Fruit fly (Drosophila melanogaster) whole organism, embryonic: ENCODE results near the gene GstD8.

Experiments
- Abd-B ChIP-seq: fragments of 200-800 bp; sonication (Bioruptor generic); optimal IDR thresholded peaks from 2 replicates; lab custom pipeline; 2018; ENCODE audit warnings: missing biosample characterization, mild to moderate bottlenecking, missing genetic modification characterization, moderate library complexity
- Ada2b ChIP-seq: fragments of 200-800 bp; sonication (Bioruptor generic); IDR thresholded peaks from 2 replicates; pipeline ENCODE4 v1.3.6; 2022; ENCODE audit warnings: missing biosample characterization, missing genetic modification characterization
- Atf6 ChIP-seq: fragments of 200-800 bp; sonication (Bioruptor generic); IDR thresholded peaks from 2 replicates; pipeline ENCODE4 v1.3.6; 2022; ENCODE audit warnings: missing biosample characterization, missing genetic modification characterization
- CG11504 ChIP-seq: fragments of 200-800 bp; sonication (Bioruptor generic); optimal IDR thresholded peaks from 3 replicates; lab custom pipeline; 2019; ENCODE audit warnings: missing biosample characterization, mild to moderate bottlenecking, missing genetic modification characterization, moderate library complexity
- CG1233 ChIP-seq: fragments of 200-800 bp; sonication (Bioruptor generic); optimal IDR thresholded peaks from 4 replicates; lab custom pipeline; 2018; ENCODE audit warnings: missing biosample characterization, mild to moderate bottlenecking, missing genetic modification characterization
- CG12659 ChIP-seq: fragments of 200-800 bp; sonication (Bioruptor generic); optimal IDR thresholded peaks from 3 replicates; lab custom pipeline; 2017; ENCODE audit warnings: mild to moderate bottlenecking, missing biosample characterization, missing genetic modification reagents, missing genetic modification characterization
- CG13894 ChIP-seq: fragments of 200-800 bp; sonication (Bioruptor generic); optimal IDR thresholded peaks from 3 replicates; lab custom pipeline; 2018; ENCODE audit warnings: missing biosample characterization, mild to moderate bottlenecking, missing genetic modification characterization, moderate library complexity
- CG14050 ChIP-seq: fragments of 200-800 bp; sonication (Bioruptor generic); IDR thresholded peaks from 3 replicates; pipeline ENCODE4 v1.3.6; 2022; ENCODE audit warnings: missing biosample characterization, missing genetic modification characterization
- CG14710 ChIP-seq: fragments of 200-800 bp; sonication (Bioruptor generic); optimal IDR thresholded peaks from 3 replicates; lab custom pipeline; 2019; ENCODE audit warnings: missing biosample characterization, mild to moderate bottlenecking, missing genetic modification characterization, moderate library complexity
- CG17186 ChIP-seq: fragments of 200-800 bp; sonication (Bioruptor generic); optimal IDR thresholded peaks from 3 replicates; lab custom pipeline; 2017; ENCODE audit warnings: missing biosample characterization, missing genetic modification reagents, missing genetic modification characterization
- CG17568 ChIP-seq: fragments of 200-800 bp; sonication (Bioruptor generic); optimal IDR thresholded peaks from 2 replicates; lab custom pipeline; 2018; ENCODE audit warnings: missing biosample characterization, mild to moderate bottlenecking, missing genetic modification characterization, moderate library complexity
- CG17912 ChIP-seq: fragments of 200-800 bp; sonication (Bioruptor generic); optimal IDR thresholded peaks from 2 replicates; lab custom pipeline; 2018; ENCODE audit warnings: missing biosample characterization, mild to moderate bottlenecking, missing genetic modification characterization
- CG42726 ChIP-seq: fragments of 200-800 bp; sonication (Bioruptor generic); IDR thresholded peaks from 2 replicates; pipeline ENCODE4 v1.3.6; 2022; ENCODE audit warnings: missing biosample characterization, missing genetic modification characterization; ENCODE audit not compliant: partially characterized antibody
- CG4617 ChIP-seq: fragments of 200-800 bp; sonication (Bioruptor generic); optimal IDR thresholded peaks from 3 replicates; lab custom pipeline; 2016; ENCODE audit warnings: missing biosample characterization, missing genetic modification characterization, borderline replicate concordance
- CG6683 ChIP-seq: fragments of 200-800 bp; sonication (Bioruptor generic); optimal IDR thresholded peaks from 2 replicates; lab custom pipeline; 2017; ENCODE audit warnings: missing biosample characterization, mild to moderate bottlenecking, missing genetic modification characterization, missing genetic modification reagents
- CG8478 ChIP-seq: fragments of >200 bp; optimal IDR thresholded peaks from 2 replicates; lab custom pipeline; 2018
- CG9437 ChIP-seq: fragments of 200-800 bp; sonication (Bioruptor generic); optimal IDR thresholded peaks from 2 replicates; lab custom pipeline; 2018; ENCODE audit warnings: missing biosample characterization, mild to moderate bottlenecking, missing genetic modification characterization
- CHES-1-like ChIP-seq: fragments of 200-800 bp; sonication (Bioruptor generic); optimal IDR thresholded peaks from 2 replicates; lab custom pipeline; 2016; ENCODE audit warnings: missing biosample characterization, missing genetic modification characterization
- Drgx ChIP-seq: fragments of 200-800 bp; sonication (Bioruptor generic); IDR thresholded peaks from 2 replicates; pipeline ENCODE4 v1.3.6; 2022; ENCODE audit warnings: missing biosample characterization, missing genetic modification characterization
- Fer2 ChIP-seq: fragments of 200-800 bp; sonication (Bioruptor generic); optimal IDR thresholded peaks from 2 replicates; lab custom pipeline; 2018; ENCODE audit warnings: missing biosample characterization, mild to moderate bottlenecking, missing genetic modification characterization, moderate library complexity
- HLH3B ChIP-seq: fragments of 200-800 bp; sonication (Bioruptor generic); IDR thresholded peaks from 2 replicates; pipeline ENCODE4 v1.3.6; 2022; ENCODE audit warnings: missing biosample characterization, missing genetic modification characterization
- Hand ChIP-seq: fragments of 200-800 bp; sonication (Bioruptor generic); optimal IDR thresholded peaks from 2 replicates; lab custom pipeline; 2017; ENCODE audit warnings: mild to moderate bottlenecking, missing biosample characterization, missing genetic modification reagents, missing genetic modification characterization
- HmgD ChIP-seq: fragments of 200-800 bp; sonication (Bioruptor generic); optimal IDR thresholded peaks from 3 replicates; lab custom pipeline; 2016; ENCODE audit warnings: missing biosample characterization, missing genetic modification characterization
- Hr51 ChIP-seq, 2 experiments: fragments of 200-800 bp; sonication (Bioruptor generic); optimal IDR thresholded peaks; 2 replicates in 1 of 2; 3 replicates in 1 of 2; lab custom pipeline; 2016 to 2018; ENCODE audit warnings: missing biosample characterization in 2 of 2, missing genetic modification characterization in 2 of 2, mild to moderate bottlenecking in 1 of 2, moderate library complexity in 1 of 2
- Lhr ChIP-seq: fragments of 200-800 bp; sonication (Bioruptor generic); optimal IDR thresholded peaks from 3 replicates; lab custom pipeline; 2017; ENCODE audit warnings: mild to moderate bottlenecking, missing biosample characterization, missing genetic modification reagents, missing genetic modification characterization
- Max ChIP-seq: fragments of 200-800 bp; sonication (Bioruptor generic); optimal IDR thresholded peaks from 2 replicates; lab custom pipeline; 2016; ENCODE audit warnings: missing biosample characterization, mild to moderate bottlenecking, missing genetic modification characterization
- Med ChIP-seq: fragments of 200-800 bp; sonication (Bioruptor generic); peaks from one replicate; lab custom pipeline; 2016; ENCODE audit warnings: missing biosample characterization, missing genetic modification characterization, mild to moderate bottlenecking, inconsistent platforms, moderate library complexity
- Myb ChIP-seq: fragments of 200-800 bp; sonication (Bioruptor generic); optimal IDR thresholded peaks from 2 replicates; lab custom pipeline; 2016; ENCODE audit warnings: missing biosample characterization, missing genetic modification characterization
- Ravus ChIP-seq: fragments of 200-800 bp; sonication (Bioruptor generic); IDR thresholded peaks from 2 replicates; pipeline ENCODE4 v1.3.6; 2022; ENCODE audit warnings: missing biosample characterization, missing genetic modification characterization
- Vsx1 ChIP-seq: fragments of 200-800 bp; sonication (Bioruptor generic); optimal IDR thresholded peaks from 2 replicates; lab custom pipeline; 2017; ENCODE audit warnings: missing biosample characterization, mild to moderate bottlenecking, missing genetic modification characterization, missing genetic modification reagents
- bbx ChIP-seq: fragments of 200-800 bp; sonication (Bioruptor generic); IDR thresholded peaks from 2 replicates; pipeline ENCODE4 v1.3.6; 2022; ENCODE audit warnings: missing biosample characterization, missing genetic modification characterization; ENCODE audit not compliant: partially characterized antibody
- bowl ChIP-seq: fragments of 200-800 bp; sonication (Bioruptor generic); IDR thresholded peaks from 2 replicates; pipeline ENCODE4 v1.3.6; 2022; ENCODE audit warnings: missing biosample characterization, missing genetic modification characterization
- chif ChIP-seq, 2 experiments: fragments of 200-800 bp; sonication (Bioruptor generic); optimal IDR thresholded peaks; 3 replicates each; lab custom pipeline; 2016; ENCODE audit warnings: missing biosample characterization in 2 of 2, missing genetic modification characterization in 2 of 2
- dmrt11E ChIP-seq: fragments of 200-800 bp; sonication (Bioruptor generic); optimal IDR thresholded peaks from 3 replicates; lab custom pipeline; 2018; ENCODE audit warnings: missing biosample characterization, mild to moderate bottlenecking, missing genetic modification characterization, moderate library complexity
- dmrt99B ChIP-seq: fragments of 200-800 bp; sonication (Bioruptor generic); optimal IDR thresholded peaks from 2 replicates; lab custom pipeline; 2018; ENCODE audit warnings: missing biosample characterization, mild to moderate bottlenecking, missing genetic modification characterization, moderate library complexity
- eve ChIP-seq, 2 experiments: fragments of >200 bp; optimal IDR thresholded peaks; 2 replicates each; lab custom pipeline; 2017; ENCODE audit warnings: missing biosample characterization in 2 of 2, missing genetic modification characterization in 2 of 2
- fu2 ChIP-seq: fragments of 200-800 bp; sonication (Bioruptor generic); optimal IDR thresholded peaks from 2 replicates; lab custom pipeline; 2016; ENCODE audit warnings: missing biosample characterization, missing genetic modification characterization
- hb ChIP-seq: fragments of 200-800 bp; sonication (Bioruptor generic); IDR thresholded peaks from 3 replicates; pipeline ENCODE4 v1.3.6; 2022; ENCODE audit warnings: missing biosample characterization, missing genetic modification characterization; ENCODE audit not compliant: partially characterized antibody
- jing ChIP-seq: fragments of 200-800 bp; sonication (Bioruptor generic); optimal IDR thresholded peaks from 2 replicates; lab custom pipeline; 2018; ENCODE audit warnings: missing biosample characterization, mild to moderate bottlenecking, missing genetic modification characterization
- klu ChIP-seq: fragments of 200-800 bp; sonication (Bioruptor generic); IDR thresholded peaks from 2 replicates; pipeline ENCODE4 v1.3.6; 2022; ENCODE audit warnings: missing biosample characterization, missing genetic modification characterization
- lmd ChIP-seq: fragments of 200-800 bp; sonication (Bioruptor generic); IDR thresholded peaks from 2 replicates; pipeline ENCODE4 v1.3.6; 2022; ENCODE audit warnings: missing biosample characterization, missing genetic modification characterization
- pan ChIP-seq, 4 experiments: fragments of >200 bp in 3 of 4; fragments of 200-800 bp in 1 of 4; sonication (Bioruptor generic) in 1 of 4; optimal IDR thresholded peaks in 3 of 4; IDR thresholded peaks in 1 of 4; 2 replicates each; pipeline versions ENCODE4 v1.3.6 to Lab custom; 2017 to 2022; ENCODE audit warnings: missing biosample characterization in 2 of 4, missing genetic modification characterization in 2 of 4, mixed read lengths in 1 of 4
- psq ChIP-seq: fragments of 200-800 bp; sonication (Bioruptor generic); optimal IDR thresholded peaks from 2 replicates; lab custom pipeline; 2017; ENCODE audit warnings: missing biosample characterization, missing genetic modification characterization
- pum ChIP-seq: fragments of 200-800 bp; sonication (Bioruptor generic); optimal IDR thresholded peaks from 2 replicates; lab custom pipeline; 2016; ENCODE audit warnings: missing biosample characterization, missing genetic modification characterization
- ro ChIP-seq: fragments of 200-800 bp; sonication (Bioruptor generic); IDR thresholded peaks from 2 replicates; pipeline ENCODE4 v1.3.6; 2022; ENCODE audit warnings: missing biosample characterization, missing genetic modification characterization
- row ChIP-seq: fragments of 200-800 bp; sonication (Bioruptor generic); IDR thresholded peaks from 3 replicates; pipeline ENCODE4 v1.3.6; 2022; ENCODE audit warnings: missing biosample characterization, missing genetic modification characterization
- sd ChIP-seq: fragments of 200-800 bp; sonication (Bioruptor generic); optimal IDR thresholded peaks from 3 replicates; lab custom pipeline; 2018; ENCODE audit warnings: missing biosample characterization, mild to moderate bottlenecking, missing genetic modification characterization, moderate library complexity
- sens ChIP-seq: fragments of 200-800 bp; sonication (Bioruptor generic); peaks from one replicate; lab custom pipeline; 2016; ENCODE audit warnings: missing biosample characterization, missing genetic modification characterization
- sisA ChIP-seq: fragments of 200-800 bp; sonication (Bioruptor generic); IDR thresholded peaks from 2 replicates; pipeline ENCODE4 v1.3.6; 2022; ENCODE audit warnings: missing biosample characterization, missing genetic modification characterization
- sr ChIP-seq: fragments of 200-800 bp; sonication (Bioruptor generic); IDR thresholded peaks from 3 replicates; pipeline ENCODE4 v1.3.6; 2022; ENCODE audit warnings: missing biosample characterization, missing genetic modification characterization
- tx ChIP-seq: fragments of 200-800 bp; sonication (Bioruptor generic); optimal IDR thresholded peaks from 2 replicates; lab custom pipeline; 2016; ENCODE audit warnings: missing biosample characterization, missing genetic modification characterization

The GstD8 gene

dm6 chr3R:12356044-12356443 is 23.8 kb upstream of the GstD8 start, which contains the start of gene MBD-R2 (continued):
- TF ChIP-seq HmgD (GFP tag; lab: Kevin White, UChicago) (no peak), dmrt11E (tag; lab: Kevin White, UChicago) (no peak), sisA (GFP tag; lab: Robert Waterston, UW) (no peak), psq (no peak), sd (tag; lab: Kevin White, UChicago) (no peak), sens (GFP tag; lab: Kevin White, UChicago) (peak; percentile 73), HLH3B (no peak), CG42726 (GFP tag; lab: Robert Waterston, UW) (no peak), CG4617 (GFP tag; lab: Kevin White, UChicago) (peak; percentile 94), pum (no peak), Ravus (GFP tag; lab: Robert Waterston, UW) (no peak), CG8478 (lab: Kevin White, UChicago) (no peak), CHES-1-like (GFP tag; lab: Kevin White, UChicago) (no peak), Myb (GFP tag; lab: Kevin White, UChicago) (peak; percentile 65), Max (GFP tag; lab: Kevin White, UChicago) (peak; percentile 14), chif (GFP tag; optimal IDR thresholded peaks at IDR 0.05; lab: Kevin White, UChicago) (no peak), dmrt99B (tag; lab: Kevin White, UChicago) (no peak), Vsx1 (GFP tag; lab: Kevin White, UChicago) (no peak), CG17568 (GFP tag; lab: Kevin White, UChicago) (no peak), jing (GFP tag; lab: Kevin White, UChicago) (no peak), pan (optimal IDR thresholded peaks at IDR 0.05; lab: Kevin White, UChicago) (no peak), pan (GFP tag; optimal IDR thresholded peaks at IDR 0.05 in 1 of 2, IDR thresholded peaks at IDR 0.05 in 1 of 2) (no peak), Hand (GFP tag; lab: Kevin White, UChicago) (no peak), CG14050 (GFP tag; lab: Robert Waterston, UW) (no peak), eve (GFP tag; optimal IDR thresholded peaks at IDR 0.05; lab: Kevin White, UChicago) (no peak), CG12659 (GFP tag; lab: Kevin White, UChicago) (peak; percentile 62), tx (GFP tag; lab: Kevin White, UChicago) (no peak), Lhr (GFP tag; lab: Kevin White, UChicago) (peak; percentile 54), CG1233 (GFP tag; lab: Kevin White, UChicago) (no peak), bbx (GFP tag; lab: Robert Waterston, UW) (peak; percentile 61), CG17912 (GFP tag; lab: Kevin White, UChicago) (no peak), Ada2b (GFP tag; lab: Robert Waterston, UW) (no peak), fu2 (GFP tag; lab: Kevin White, UChicago) (no peak), Fer2 (tag; lab: Kevin White, UChicago) (no peak), row (GFP tag; lab: Robert Waterston, UW) (peak; percentile 69), CG6683 (GFP tag; lab: Kevin White, UChicago) (no peak), ro (GFP tag; lab: Robert Waterston, UW) (no peak), CG11504 (tag; lab: Kevin White, UChicago) (no peak), sr (GFP tag; lab: Robert Waterston, UW) (no peak), CG17186 (GFP tag; lab: Kevin White, UChicago) (peak; percentile 51), CG14710 (tag; lab: Kevin White, UChicago) (peak; percentile 46), Drgx (no peak), Atf6 (GFP tag; lab: Robert Waterston, UW) (no peak), lmd (no peak), hb (GFP tag; lab: Robert Waterston, UW) (no peak; the same call in 2 of the 3 replicates), Hr51 (GFP tag; optimal IDR thresholded peaks at IDR 0.05; lab: Kevin White, UChicago) (peak in 1 of 2 experiments; percentile 3), CG9437 (GFP tag; lab: Kevin White, UChicago) (no peak), bowl (no peak), Med (peak; percentile 35), klu (GFP tag; lab: Robert Waterston, UW) (no peak), CG13894 (tag; lab: Kevin White, UChicago) (no peak), Abd-B (GFP tag; lab: Kevin White, UChicago) (no peak)
